Fruit fly (Drosophila melanogaster): ENCODE measurements around the gene lap.
A peak's percentile ranks its signal among the peaks of the same experiment; 100 is the strongest.

lap gene

DNA sequence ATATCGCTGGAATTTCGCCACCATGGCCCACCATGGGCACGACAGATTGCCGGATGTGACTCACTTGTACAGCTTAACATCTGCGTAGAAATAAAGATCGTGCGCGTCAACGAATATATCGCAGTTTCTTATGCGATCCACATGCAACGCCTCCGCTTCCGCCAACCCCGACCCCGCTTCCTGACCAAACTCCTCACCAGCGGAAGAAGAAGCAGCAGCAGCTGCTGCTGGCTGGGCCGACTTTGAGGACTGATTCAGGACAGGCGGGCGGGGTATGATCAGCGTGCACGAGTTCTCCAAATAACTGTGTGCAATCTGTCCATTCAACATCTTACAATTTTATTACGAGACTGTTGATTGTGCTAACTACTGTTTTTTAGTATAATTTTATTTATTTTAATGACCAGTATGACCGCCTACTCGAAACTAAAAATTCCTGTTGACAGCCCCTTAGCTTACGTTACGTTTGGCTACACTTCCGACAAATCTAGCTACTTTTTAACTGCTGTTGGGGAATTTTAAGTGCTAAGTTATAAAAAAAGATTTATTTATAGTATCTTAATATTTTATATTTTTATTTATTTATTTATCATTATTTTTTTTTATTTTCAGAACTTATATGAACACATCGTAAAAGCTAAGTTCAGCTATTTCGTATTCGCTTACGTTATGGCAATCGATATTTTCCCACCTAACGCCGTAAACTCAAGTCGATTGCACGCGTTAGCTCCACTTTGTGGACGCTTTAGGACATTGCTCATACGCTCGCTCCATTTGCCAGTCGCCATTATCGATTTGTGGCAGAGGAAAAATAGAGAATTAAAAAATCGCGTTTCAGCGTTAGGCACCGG, at the start of gene lap, which contains the start of gene CG10055:
Gene lap (plus strand): TSS at position 753 of the 851 bp plus-strand sequence.
Gene CG10055 (minus strand): TSS at position 432 of the 851 bp plus-strand sequence.
- TF ChIP-seq toe (GFP tag; optimal IDR thresholded peaks at IDR 0.05): no peak
- peak; percentile 11 for TF ChIP-seq Mnt (GFP tag; optimal IDR thresholded peaks at IDR 0.05)

DNA sequence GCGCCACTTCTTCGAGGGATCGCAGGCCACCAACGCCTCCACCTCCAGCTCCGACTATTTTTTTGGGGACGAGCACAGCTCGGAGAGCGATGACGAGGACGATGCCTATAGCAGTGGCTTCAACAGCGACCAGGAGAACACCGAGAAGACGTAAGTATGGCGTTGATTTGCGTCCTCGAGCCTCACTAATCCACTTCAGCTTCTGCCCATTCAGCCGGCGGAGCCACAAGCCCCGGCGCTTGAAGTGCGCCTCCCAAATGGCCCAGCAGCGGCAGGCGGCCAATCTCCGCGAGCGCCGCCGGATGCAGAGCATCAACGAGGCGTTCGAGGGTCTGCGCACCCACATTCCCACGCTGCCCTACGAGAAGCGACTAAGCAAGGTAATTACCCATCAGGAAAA, 49.6 kb upstream of the lap start:
- no peak for TF ChIP-seq Hr96 (GFP tag; optimal IDR thresholded peaks at IDR 0.05)

DNA sequence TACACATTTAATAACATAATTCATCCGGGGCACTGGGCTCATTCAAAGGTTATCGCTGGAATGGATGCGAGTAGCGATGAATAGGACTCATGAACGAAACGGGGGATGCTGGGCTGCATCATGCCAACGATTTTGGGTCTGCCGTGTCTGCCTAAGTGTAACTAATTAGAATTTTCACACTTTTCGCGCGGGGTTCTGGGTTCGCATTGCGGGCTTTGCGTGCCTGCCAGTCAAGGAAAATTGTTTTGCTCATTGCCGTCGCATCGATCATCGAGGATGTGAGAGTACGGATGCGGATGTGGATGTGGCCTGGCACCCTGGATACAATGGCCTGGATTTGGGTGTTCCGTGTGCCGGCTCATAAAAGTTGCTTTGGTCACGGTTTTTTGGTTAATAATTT, 48.7 kb upstream of the lap start:
- no peak for TF ChIP-seq Clk (GFP tag; optimal IDR thresholded peaks at IDR 0.05)
- no peak for TF ChIP-seq cic (GFP tag; optimal IDR thresholded peaks at IDR 0.05)
- no peak for TF ChIP-seq CG7045 (GFP tag; optimal IDR thresholded peaks at IDR 0.05)

DNA sequence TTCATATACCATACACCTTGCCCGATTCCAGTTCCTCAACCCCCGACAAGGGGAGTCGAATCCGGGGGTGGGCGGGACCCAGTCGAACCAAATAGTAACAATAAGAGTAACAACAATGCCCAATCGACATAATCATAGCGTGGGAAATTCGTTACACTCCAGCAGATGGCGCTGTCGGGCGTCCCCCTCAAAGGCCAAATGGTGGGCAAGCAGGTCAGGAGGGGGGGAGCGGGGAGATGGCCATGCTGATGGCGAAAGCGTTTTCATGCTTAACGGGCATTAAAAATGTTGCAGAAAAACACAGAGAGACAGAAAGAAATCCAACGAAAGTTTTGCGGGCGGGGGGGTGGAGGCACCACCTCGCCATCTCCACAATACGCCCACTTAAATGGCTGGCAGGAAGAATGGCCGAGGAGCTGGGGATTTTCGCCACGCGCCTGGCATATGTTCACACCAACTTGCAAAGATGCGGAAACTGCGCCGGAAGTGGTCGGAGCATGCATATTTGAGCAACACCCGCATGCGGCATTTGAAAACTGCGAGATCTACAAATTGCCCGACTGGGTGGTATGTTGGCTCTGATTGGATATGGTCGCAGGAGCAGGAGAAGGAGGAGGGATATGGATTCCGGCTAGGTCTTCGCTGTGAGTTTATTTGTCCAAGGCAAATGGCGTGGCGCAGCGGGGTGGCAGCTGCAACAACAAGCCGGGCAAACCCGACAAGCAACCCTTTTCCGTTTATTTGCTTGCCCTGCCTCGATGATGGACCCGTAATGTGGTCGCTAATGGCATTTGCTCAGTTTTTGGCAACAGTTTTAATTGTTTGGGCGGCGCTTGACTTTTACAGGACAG, 47.4 kb upstream of the lap start:
- TF ChIP-seq CG7101 (tag; optimal IDR thresholded peaks at IDR 0.05): no peak
- TF ChIP-seq Crg-1 (GFP tag; optimal IDR thresholded peaks at IDR 0.05): no peak
- no peak for TF ChIP-seq toe (GFP tag; optimal IDR thresholded peaks at IDR 0.05)
- no peak for TF ChIP-seq ovo (GFP tag; optimal IDR thresholded peaks at IDR 0.05)
- TF ChIP-seq cnc (optimal IDR thresholded peaks at IDR 0.05): no peak
- no peak for TF ChIP-seq kay (GFP tag; ENCODE audit: borderline replicate concordance)
- TF ChIP-seq pad (GFP tag; optimal IDR thresholded peaks at IDR 0.05): no peak
- TF ChIP-seq Clk (GFP tag; optimal IDR thresholded peaks at IDR 0.05): no peak
- no peak for TF ChIP-seq bab1 (GFP tag; optimal IDR thresholded peaks at IDR 0.05)
- TF ChIP-seq CG11617 (GFP tag; optimal IDR thresholded peaks at IDR 0.05): no peak
- TF ChIP-seq Hr96 (GFP tag; optimal IDR thresholded peaks at IDR 0.05): no peak
- TF ChIP-seq CG1620 (GFP tag; optimal IDR thresholded peaks at IDR 0.05): no peak
- TF ChIP-seq Mnt (GFP tag; optimal IDR thresholded peaks at IDR 0.05): no peak
- TF ChIP-seq CG14711 (tag; optimal IDR thresholded peaks at IDR 0.05): no peak
- TF ChIP-seq CG12768 (GFP tag; optimal IDR thresholded peaks at IDR 0.05): no peak
- TF ChIP-seq CG33017 (tag; optimal IDR thresholded peaks at IDR 0.05): no peak
- no peak for TF ChIP-seq CG5204 (GFP tag; optimal IDR thresholded peaks at IDR 0.05)
- no peak for TF ChIP-seq cic (GFP tag; optimal IDR thresholded peaks at IDR 0.05)
- no peak for TF ChIP-seq CG7045 (GFP tag; optimal IDR thresholded peaks at IDR 0.05)

DNA sequence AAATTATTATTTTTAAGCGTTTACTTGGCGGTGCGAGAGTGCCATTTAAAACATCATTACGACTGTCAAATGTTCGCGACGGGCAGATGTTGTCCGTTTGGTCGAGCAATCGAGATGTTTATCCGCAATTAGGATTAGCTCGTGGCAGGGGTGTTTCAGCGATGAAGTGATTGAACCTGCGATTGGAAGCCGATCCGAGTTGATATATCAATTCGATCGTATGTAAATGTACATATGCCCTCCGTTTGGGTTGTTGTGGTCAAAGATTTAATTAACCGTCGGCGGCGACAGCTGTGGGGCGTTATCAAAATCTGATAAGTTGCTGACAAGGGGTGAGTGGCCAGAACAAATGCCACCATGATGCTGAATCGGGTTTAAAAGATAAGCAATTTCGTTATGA, 44.2 kb upstream of the lap start:
- TF ChIP-seq Mnt (GFP tag; optimal IDR thresholded peaks at IDR 0.05) (no peak), CG33017 (tag; optimal IDR thresholded peaks at IDR 0.05) (no peak), pad (GFP tag; optimal IDR thresholded peaks at IDR 0.05) (no peak), Clk (GFP tag; optimal IDR thresholded peaks at IDR 0.05) (no peak), bab1 (GFP tag; optimal IDR thresholded peaks at IDR 0.05) (no peak), CG7045 (GFP tag; optimal IDR thresholded peaks at IDR 0.05) (no peak), CG11617 (GFP tag; optimal IDR thresholded peaks at IDR 0.05) (no peak), Crg-1 (GFP tag; optimal IDR thresholded peaks at IDR 0.05) (no peak), toe (GFP tag; optimal IDR thresholded peaks at IDR 0.05) (no peak), tj (GFP tag; optimal IDR thresholded peaks at IDR 0.05) (no peak), kay (GFP tag; ENCODE audit: borderline replicate concordance) (no peak), CG5204 (GFP tag; optimal IDR thresholded peaks at IDR 0.05) (no peak), Hr96 (GFP tag; optimal IDR thresholded peaks at IDR 0.05) (no peak), CG1620 (GFP tag; optimal IDR thresholded peaks at IDR 0.05) (no peak), ovo (GFP tag; optimal IDR thresholded peaks at IDR 0.05) (no peak), CG14711 (tag; optimal IDR thresholded peaks at IDR 0.05) (no peak)

DNA sequence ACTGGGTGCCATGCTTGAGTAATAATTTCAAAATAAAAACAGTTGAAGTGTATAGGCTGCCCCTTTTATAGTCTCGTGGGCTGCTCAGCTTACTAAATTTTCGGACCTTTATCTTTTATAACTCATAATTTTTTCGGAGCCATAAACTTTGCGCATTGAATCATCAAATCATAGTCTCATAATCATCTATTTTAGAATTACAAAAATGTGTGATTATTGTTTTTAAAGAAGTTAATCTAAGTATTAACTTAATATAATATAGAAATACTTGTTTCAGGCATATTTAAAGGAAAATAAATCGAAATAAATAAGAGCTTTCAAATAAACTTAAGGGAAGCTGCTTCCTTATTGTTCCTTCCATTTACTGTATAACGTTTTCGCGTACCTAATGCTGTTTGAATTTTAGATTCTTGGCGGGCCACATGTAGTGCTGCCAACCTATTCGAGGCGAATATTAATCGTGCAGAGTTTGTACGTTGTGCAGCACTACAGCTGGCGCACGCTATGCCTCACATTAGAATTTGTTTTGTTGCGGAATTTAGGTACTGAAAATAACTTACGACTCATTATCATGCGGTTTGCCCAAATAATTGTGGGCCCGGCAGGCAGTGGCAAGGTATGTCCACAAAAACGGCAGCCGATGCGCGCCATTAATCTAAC, 42.4 kb upstream of the lap start, which contains the start of the genes CG14610 and CG2656:
Gene CG14610 (minus strand): TSS at position 51 of the 660 bp plus-strand sequence.
Gene CG2656 (plus strand): TSS at position 480 of the 660 bp plus-strand sequence.
- TF ChIP-seq CG33017 (tag; optimal IDR thresholded peaks at IDR 0.05) (peak; percentile 0), Mnt (GFP tag; optimal IDR thresholded peaks at IDR 0.05) (peak; percentile 85), Clk (GFP tag; optimal IDR thresholded peaks at IDR 0.05) (peak; percentile 9), Crg-1 (GFP tag; optimal IDR thresholded peaks at IDR 0.05) (peak; percentile 84), CG14711 (tag; optimal IDR thresholded peaks at IDR 0.05) (peak; percentile 35), pad (GFP tag; optimal IDR thresholded peaks at IDR 0.05) (peak; percentile 54), tj (GFP tag; optimal IDR thresholded peaks at IDR 0.05) (no peak), CG7045 (GFP tag; optimal IDR thresholded peaks at IDR 0.05) (peak; percentile 44), toe (GFP tag; optimal IDR thresholded peaks at IDR 0.05) (peak; percentile 74), CG11617 (GFP tag; optimal IDR thresholded peaks at IDR 0.05) (peak; percentile 32), CG1620 (GFP tag; optimal IDR thresholded peaks at IDR 0.05) (peak; percentile 85), cnc (optimal IDR thresholded peaks at IDR 0.05) (no peak), CG7101 (tag; optimal IDR thresholded peaks at IDR 0.05) (peak; percentile 69), kay (GFP tag; ENCODE audit: borderline replicate concordance) (no peak), ovo (GFP tag; optimal IDR thresholded peaks at IDR 0.05) (peak; percentile 35), CG12768 (GFP tag; optimal IDR thresholded peaks at IDR 0.05) (peak; percentile 40), bab1 (GFP tag; optimal IDR thresholded peaks at IDR 0.05) (peak; percentile 78), cic (GFP tag; optimal IDR thresholded peaks at IDR 0.05) (no peak), CG5204 (GFP tag; optimal IDR thresholded peaks at IDR 0.05) (peak; percentile 60), Hr96 (GFP tag; optimal IDR thresholded peaks at IDR 0.05) (peak; percentile 77)
